Fruit fly (Drosophila melanogaster) ovary, adult (tissue): ENCODE measurements around the gene Arpc3A.

Experiments used
- CG17801 ChIP-seq: fragments of 200-800 bp; optimal IDR thresholded peaks from 2 replicates; lab custom pipeline; 2019; ENCODE audit warnings: missing biosample characterization, mild to moderate bottlenecking, missing genetic modification characterization, moderate library complexity; ENCODE audit not compliant: partially characterized antibody

Gene Arpc3A

DNA sequence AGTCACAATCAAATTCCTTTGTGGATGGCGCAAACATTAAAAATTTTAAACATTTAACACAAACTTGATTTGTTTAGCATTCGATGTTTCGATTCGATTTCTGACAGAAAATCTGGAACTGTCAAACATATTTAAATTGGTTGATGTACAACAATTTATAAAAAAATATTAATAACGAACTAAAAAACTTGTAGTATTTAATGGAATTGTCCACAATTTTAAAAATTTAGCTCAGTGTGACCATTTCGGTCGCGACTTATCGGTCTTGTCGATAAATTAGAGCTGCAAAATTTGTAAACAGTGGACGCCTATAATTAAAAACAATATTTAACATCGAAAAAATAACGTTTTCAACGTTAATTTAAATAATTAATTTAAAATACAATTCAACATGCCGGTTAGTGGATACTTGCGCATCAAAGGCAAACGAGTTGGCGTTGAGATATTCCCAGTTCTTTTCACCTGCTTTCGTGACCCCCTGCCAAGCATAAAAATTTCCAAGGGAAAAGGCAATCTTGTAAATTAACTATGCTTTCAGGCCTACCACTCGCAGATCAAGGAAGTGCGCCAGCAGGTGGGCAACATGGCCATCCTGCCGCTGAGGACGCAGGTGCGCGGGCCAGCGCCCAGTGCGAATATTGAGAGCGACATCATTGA, at the start of gene Arpc3A, which contains the start of gene CG43317:
Gene Arpc3A, plus strand, starts transcription at position 274 of the 657 bp plus-strand sequence.
Gene CG43317, minus strand, starts transcription at position 51 of the 657 bp plus-strand sequence.
- no peak for TF ChIP-seq CG17801 (GFP tag; lab: Kevin White, UChicago)

DNA sequence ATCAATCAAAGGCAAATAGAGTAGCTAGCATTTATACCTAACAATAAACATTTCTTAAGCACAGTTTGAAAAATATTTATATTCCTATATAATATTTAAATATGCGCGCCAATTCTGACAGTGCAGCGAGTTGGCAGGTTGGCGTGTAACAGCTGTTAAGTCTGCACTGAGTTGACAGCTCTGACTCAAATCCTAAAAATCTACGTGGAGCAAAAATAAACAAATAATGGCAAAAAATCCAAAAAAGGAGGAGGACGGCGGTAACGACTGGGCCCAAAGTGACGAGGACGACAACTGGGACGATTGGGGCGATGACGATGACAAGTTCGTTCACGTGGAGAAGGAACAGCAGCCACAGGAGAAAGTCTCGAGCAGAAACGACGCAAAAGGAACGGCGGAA, 47.9 kb upstream of the Arpc3A start, which contains the start of gene CG9590:
Gene CG9590, plus strand, starts transcription at position 166 of the 400 bp plus-strand sequence.
- no peak for TF ChIP-seq CG17801 (GFP tag; lab: Kevin White, UChicago)

DNA sequence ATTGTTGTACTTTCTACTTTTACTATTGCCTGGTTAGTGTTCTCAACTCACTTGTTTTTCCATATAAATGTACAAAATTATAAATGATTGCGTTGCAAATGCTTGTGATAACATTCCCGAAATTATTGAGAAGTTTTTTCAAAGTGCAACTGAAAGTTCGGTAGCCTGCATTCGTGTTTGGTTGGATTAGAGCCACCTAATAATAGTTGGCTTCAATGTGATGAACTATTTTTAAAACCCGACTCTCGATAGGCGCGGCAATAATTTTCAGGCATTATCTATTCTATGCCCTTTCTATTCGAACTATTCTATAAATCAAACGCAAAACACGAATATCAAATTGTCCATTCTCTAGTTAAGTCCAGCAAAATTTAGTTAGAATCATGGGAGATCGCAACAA, 46.2 kb upstream of the Arpc3A start, which contains the start of gene Uros2:
Gene Uros2, plus strand, starts transcription at position 301 of the 400 bp plus-strand sequence.
- TF ChIP-seq CG17801 (GFP tag; lab: Kevin White, UChicago) = no peak

DNA sequence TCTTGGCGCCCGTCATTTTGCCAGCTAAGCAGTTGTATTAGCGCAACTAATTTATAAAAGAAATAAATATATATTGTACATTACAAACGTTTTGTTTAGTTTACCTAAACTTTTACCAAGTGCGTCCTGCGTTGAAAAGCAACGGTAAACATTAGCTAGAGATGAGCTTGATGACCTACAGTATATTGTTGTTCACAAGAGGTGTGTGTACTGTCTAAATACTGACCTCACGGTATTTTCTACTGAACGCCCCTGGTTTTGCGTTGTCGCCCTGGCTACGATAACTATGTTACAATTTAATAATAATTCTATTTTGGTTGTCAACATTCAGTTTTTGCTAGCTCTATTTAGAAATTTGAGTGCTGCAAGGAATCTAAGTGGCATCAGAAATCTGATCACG, 42.0 kb upstream of the Arpc3A start, which contains the start of gene Acyp2:
Gene Acyp2, plus strand, starts transcription at position 262 of the 400 bp plus-strand sequence.
- TF ChIP-seq CG17801 (GFP tag; lab: Kevin White, UChicago) = peak; percentile 5

DNA sequence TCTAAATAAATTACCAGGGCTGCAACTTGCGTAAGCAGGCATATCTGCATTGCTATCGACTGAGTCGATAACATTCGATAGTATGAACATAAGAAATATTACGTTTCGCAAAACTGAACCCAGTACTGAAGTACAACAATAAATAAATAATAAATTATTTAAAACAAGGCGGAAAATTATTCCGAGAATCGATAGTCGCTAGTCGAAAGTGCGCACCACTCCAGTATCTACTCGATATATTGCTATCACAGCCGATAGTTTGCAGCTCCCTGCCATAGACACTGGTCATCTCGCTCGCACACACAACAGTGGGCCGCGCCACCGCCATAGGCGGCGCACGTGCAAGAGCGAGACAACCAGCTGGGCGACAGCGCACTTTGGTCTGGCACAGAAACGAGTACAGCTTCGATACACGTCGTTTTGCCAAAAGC, 41.1 kb upstream of the Arpc3A start, which contains the start of gene nsl1:
Gene nsl1, plus strand, starts transcription at position 411 of the 431 bp plus-strand sequence.
- TF ChIP-seq CG17801 (GFP tag; lab: Kevin White, UChicago) = peak; percentile 55

DNA sequence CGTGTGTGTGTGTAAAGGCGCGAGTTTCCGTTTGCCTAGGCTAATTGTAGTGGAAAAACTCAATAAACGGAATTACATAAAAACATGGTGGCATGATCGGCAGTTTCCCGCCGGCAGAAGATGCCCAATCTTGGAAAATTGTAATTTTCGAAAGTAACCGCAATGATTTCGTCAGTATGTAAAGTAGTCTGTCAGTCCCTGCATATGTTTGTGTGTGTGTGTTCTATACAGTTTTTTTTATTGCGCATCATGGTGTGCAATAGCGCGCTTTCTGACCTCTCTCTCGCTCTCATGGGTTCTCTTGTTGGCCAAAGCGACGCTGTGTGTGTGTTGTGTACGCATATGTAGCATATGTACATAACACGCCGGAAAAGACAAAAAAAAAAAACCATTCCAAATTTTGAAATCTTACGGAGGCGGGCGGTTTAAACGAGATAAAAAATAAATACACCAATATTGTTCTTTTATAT, 40.2 kb upstream of the Arpc3A start:
- TF ChIP-seq CG17801 (GFP tag; lab: Kevin White, UChicago) = no peak

DNA sequence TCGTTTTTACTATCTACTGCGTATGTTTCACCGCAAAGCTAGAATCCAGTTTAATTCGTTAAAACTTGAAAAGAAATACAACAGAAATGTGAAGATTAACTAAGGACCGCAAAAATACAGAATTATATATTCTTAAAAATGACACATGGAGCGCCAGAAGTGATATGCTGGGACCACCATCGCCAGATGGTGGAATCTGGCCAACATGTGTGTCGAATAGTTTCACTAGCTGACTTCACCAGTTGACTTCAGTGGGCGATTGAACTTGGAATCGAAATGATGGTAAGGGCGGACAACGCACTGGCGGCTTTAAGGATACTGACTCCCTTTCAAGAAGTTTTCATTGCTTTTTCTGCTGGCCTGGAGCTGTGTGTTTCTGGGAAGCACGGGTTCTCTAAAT, 32.4 kb upstream of the Arpc3A start, which contains the start of gene CG9593:
Gene CG9593, plus strand, starts transcription at position 270 of the 400 bp plus-strand sequence.
- TF ChIP-seq CG17801 (GFP tag; lab: Kevin White, UChicago) = no peak

DNA sequence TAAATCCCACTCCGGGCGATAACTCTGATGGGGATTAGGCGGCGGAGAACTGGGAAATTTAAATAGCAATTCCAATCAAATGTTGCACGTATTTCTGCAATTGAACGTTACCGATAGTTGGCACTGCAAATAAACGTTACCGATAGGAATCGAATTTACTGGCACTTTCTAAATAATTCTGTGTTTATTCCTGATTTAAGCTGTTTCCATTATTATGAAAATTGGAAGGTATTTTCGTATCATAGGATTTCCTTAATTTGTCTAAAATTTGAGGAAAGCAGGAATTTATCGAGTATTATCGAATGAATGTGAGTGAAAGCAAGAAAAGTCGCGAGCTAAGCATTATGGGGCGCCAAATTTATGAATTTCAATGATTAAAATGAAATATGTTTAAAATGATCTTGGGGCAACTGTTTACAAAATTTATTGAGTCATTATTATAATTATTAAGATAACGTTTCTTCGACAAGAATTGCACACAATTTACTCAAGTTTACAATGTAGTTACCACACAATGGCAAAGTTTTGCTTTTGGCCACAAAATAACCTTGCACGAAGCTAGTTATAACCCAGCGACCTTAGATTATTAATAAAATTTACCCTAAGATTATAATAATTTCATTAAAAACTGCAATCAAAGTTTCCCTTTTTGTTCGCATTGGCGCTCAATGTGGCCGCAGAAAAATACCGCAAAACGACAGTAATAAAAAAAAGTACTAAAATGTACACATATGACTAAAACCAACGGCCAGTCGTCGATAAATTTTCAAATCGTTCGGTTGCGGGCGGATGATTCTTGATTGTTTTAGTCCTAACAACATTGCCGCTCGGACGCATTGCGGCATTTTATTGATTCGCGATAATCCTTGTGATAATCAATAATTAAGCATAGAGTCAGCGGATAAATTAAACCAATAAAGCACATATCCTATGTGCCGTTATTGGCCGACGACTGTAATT, 30.7 kb upstream of the Arpc3A start, which contains the start of gene alpha-Man-IIb:
Gene alpha-Man-IIb, plus strand, starts transcription at position 747 of the 960 bp plus-strand sequence.
- TF ChIP-seq CG17801 (GFP tag; lab: Kevin White, UChicago) = peak; percentile 49

DNA sequence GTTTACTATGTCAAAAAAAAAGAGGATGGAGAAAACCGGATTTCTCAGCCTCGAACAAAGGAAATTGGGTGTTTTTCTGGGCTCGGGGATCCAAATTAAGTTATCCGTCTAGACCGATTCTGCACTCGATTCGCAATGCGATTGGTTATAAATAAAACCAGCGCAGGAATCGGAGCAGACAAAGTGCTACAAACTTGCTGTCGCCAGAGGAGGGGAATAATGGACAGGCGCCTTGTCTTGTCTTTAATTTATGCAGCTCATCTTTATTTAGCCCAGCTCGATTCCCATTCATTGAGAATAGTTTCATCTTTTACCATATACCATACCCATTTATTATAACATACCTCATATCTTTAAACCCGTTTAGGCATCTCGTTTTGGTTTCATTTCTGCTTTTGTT, 29.8 kb upstream of the Arpc3A start:
- TF ChIP-seq CG17801 (GFP tag; lab: Kevin White, UChicago) = no peak

DNA sequence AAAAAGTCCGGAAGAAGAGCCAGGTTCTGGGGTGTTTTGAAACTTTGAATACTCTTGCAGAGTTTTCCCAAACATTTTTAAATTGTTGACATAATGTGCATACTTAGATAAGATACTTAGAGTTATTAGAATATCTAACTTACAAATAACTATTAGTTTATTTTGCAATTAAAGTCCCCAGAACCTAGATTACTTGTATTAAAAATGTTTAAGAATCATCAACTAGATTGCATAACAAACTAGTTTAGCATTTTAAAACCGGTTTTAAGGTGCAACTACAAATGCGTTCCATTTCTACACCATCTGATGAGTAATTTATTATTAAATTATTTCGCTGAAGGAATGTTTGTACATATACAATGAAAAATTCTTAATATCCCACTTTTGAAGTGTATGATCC, 28.1 kb upstream of the Arpc3A start:
- TF ChIP-seq CG17801 (GFP tag; lab: Kevin White, UChicago) = no peak

DNA sequence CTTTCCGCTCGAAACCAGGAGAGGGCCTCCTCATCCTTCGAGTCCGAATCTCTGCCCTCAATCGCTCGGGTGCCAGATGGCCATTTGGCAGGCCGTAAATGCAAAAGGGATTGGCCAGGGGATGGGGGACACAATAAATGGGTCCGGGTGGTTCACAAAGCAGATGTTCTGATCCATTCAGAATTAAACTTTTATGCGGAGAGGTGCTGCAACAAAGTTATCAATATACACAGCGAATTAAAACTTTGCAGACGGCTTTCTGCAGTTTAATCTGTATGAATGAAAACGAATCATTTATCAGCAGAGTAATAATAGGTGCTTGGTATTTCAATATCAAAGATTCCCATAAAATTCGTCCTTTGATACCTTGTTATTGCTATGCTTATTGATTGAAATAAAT, 27.1 kb upstream of the Arpc3A start:
- TF ChIP-seq CG17801 (GFP tag; lab: Kevin White, UChicago) = no peak

DNA sequence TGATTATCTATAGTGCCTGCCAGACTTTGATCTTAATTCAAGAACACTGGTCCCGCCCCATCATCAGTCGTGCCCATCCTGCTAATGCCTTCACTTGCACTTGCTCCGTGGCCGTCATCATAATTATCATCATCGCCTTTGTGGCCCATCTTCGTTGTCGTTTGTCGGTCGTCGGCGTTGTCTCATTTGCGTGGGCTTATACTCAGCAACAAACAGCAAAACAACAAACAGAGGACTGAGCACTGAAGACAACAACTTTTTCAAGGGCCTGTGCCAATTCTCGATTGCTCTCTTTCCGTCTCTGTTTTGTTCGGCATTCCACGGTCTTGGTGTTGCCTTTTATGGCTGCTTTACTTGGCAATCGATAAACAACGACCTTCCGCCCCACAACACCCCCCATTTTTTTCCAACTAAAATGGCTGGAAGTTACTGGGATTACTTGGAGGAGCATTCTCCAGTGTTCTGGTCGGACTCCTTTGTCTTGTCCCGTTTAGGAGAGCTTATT, 26.5 kb upstream of the Arpc3A start:
- TF ChIP-seq CG17801 (GFP tag; lab: Kevin White, UChicago) = no peak

DNA sequence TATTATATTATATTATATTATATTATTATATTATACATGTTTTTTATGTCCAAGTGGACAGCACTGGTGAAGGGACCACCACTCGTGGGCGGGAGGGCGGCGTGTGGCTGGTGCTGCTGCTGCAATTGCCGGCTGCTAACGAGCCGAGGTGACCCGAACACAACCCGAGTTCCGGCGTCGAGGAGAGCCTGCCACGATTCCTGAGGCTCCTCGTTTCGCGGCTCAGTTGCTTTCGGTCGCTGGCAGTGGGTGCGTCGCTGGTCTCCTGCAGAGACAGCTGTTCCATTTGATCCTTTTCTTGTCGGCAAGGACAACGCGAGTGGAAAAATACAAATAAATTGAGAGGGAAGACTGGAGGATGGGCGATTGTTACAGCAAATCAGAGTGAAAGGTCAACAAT, 24.1 kb upstream of the Arpc3A start:
- no peak for TF ChIP-seq CG17801 (GFP tag; lab: Kevin White, UChicago)

DNA sequence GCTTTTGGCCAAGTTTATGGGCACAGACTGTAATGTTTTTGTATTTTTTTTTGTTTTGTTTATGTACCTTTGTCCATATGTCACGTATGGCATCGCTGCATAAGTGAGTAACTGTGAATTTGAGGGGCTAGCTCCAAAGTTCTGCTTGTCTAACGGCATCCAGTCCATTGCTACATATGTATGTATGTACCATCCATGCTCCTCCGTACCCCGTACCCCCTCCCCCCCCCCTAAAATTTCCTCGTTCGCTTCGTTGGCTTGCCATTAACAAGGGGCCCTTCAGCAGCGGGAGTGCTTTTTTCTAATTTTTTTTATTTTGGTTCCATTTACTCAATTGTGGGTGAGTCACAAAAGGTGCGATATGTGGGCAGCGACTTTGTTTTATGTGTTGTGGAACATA, 20.3 kb upstream of the Arpc3A start:
- TF ChIP-seq CG17801 (GFP tag; lab: Kevin White, UChicago) = no peak
